Worm (Caenorhabditis elegans) whole organism, L4 larva: ENCODE measurements around the gene frm-7.

Source experiments
- F10B5.3 ChIP-seq: sonication (generic microtip); optimal IDR thresholded peaks from 2 replicates; lab custom pipeline; 2016; ENCODE audit warnings: mild to moderate bottlenecking, missing genetic modification characterization, missing compliant biosample characterization
- T20F7.1 ChIP-seq: fragments of 200-800 bp; sonication (Bioruptor generic); optimal IDR thresholded peaks from 2 replicates; lab custom pipeline; 2018; ENCODE audit warnings: mild to moderate bottlenecking, missing genetic modification characterization, missing compliant biosample characterization
- Y105C5A.15 ChIP-seq: fragments of 200-800 bp; sonication (Bioruptor generic); IDR thresholded peaks from 2 replicates; pipeline ENCODE4 v1.3.6; 2022; ENCODE audit warnings: missing genetic modification characterization, missing compliant biosample characterization
- Y75B8A.6 ChIP-seq: fragments of 200-800 bp; sonication (Bioruptor generic); IDR thresholded peaks from 2 replicates; pipeline ENCODE4 v1.3.6; 2022; ENCODE audit warnings: missing genetic modification reagents, missing genetic modification characterization, missing compliant biosample characterization
- ZK546.5 ChIP-seq, 2 experiments: sonication (generic microtip); optimal IDR thresholded peaks; 2 replicates each; lab custom pipeline; 2017; ENCODE audit warnings: missing biosample characterization in 2 of 2, missing genetic modification characterization in 2 of 2
- aha-1 ChIP-seq: fragments of 150-350 bp; peaks from one replicate; lab custom pipeline; 2014; ENCODE audit warnings: missing biosample characterization, missing genetic modification characterization
- arid-1 ChIP-seq: fragments of 200-800 bp; sonication (Bioruptor generic); conservative IDR thresholded peaks from 2 replicates; pipeline ENCODE4 v1.3.6; 2022; ENCODE audit warnings: missing genetic modification reagents, missing genetic modification characterization, missing compliant biosample characterization
- attf-4 ChIP-seq: sonication (generic microtip); optimal IDR thresholded peaks from 3 replicates; lab custom pipeline; 2017; ENCODE audit warnings: missing biosample characterization, missing genetic modification characterization
- ceh-20 ChIP-seq: fragments of 200-800 bp; sonication (Bioruptor generic); IDR thresholded peaks from 2 replicates; pipeline ENCODE4 v1.3.6; 2022; ENCODE audit warnings: missing genetic modification reagents, missing genetic modification characterization, missing compliant biosample characterization
- ceh-44 ChIP-seq: fragments of 200-800 bp; sonication (Bioruptor generic); IDR thresholded peaks from 2 replicates; pipeline ENCODE4 v1.3.6; 2022; ENCODE audit warnings: missing genetic modification reagents, missing genetic modification characterization, missing compliant biosample characterization
- ceh-62 ChIP-seq: sonication (generic microtip); optimal IDR thresholded peaks from 2 replicates; lab custom pipeline; 2017; ENCODE audit warnings: missing biosample characterization, missing genetic modification characterization
- ceh-82 ChIP-seq: sonication (generic microtip); optimal IDR thresholded peaks from 2 replicates; lab custom pipeline; 2017; ENCODE audit warnings: missing biosample characterization, missing genetic modification characterization
- ces-1 ChIP-seq: fragments of 150-350 bp; sonication (generic microtip); optimal IDR thresholded peaks from 4 replicates; lab custom pipeline; 2014; ENCODE audit warnings: missing biosample characterization, missing genetic modification reagents, missing genetic modification characterization
- cey-2 ChIP-seq: sonication (generic microtip); optimal IDR thresholded peaks from 3 replicates; lab custom pipeline; 2017; ENCODE audit warnings: missing genetic modification characterization, mild to moderate bottlenecking, missing compliant biosample characterization, antibody characterized with exemption, borderline replicate concordance; ENCODE audit not compliant: insufficient read depth
- ctbp-1 ChIP-seq: fragments of 200-800 bp; sonication (Bioruptor generic); IDR thresholded peaks from 2 replicates; pipeline ENCODE4 v1.3.6; 2022; ENCODE audit warnings: missing genetic modification reagents, missing genetic modification characterization, missing compliant biosample characterization
- daf-12 ChIP-seq: fragments of 150-350 bp; optimal IDR thresholded peaks from 2 replicates; lab custom pipeline; 2014; ENCODE audit warnings: missing biosample characterization, missing genetic modification reagents, missing genetic modification characterization
- daf-19 ChIP-seq: fragments of 200-800 bp; sonication (Bioruptor generic); conservative IDR thresholded peaks from 2 replicates; pipeline ENCODE4 v1.3.6; 2022; ENCODE audit warnings: missing genetic modification characterization, missing compliant biosample characterization
- dve-1 ChIP-seq: sonication (generic microtip); optimal IDR thresholded peaks from 2 replicates; lab custom pipeline; 2017; ENCODE audit warnings: antibody characterized with exemption, mild to moderate bottlenecking, missing genetic modification characterization, missing compliant biosample characterization; ENCODE audit not compliant: insufficient read depth
- hif-1 ChIP-seq, 2 experiments: sonication (generic microtip); optimal IDR thresholded peaks; 2 replicates each; lab custom pipeline; 2016 to 2017; ENCODE audit warnings: missing compliant biosample characterization in 2 of 2, missing genetic modification characterization in 2 of 2, missing genetic modification reagents in 2 of 2, missing genotype in 2 of 2, mild to moderate bottlenecking in 1 of 2
- hlh-11 ChIP-seq: fragments of 200-800 bp; sonication (Bioruptor generic); optimal IDR thresholded peaks from 2 replicates; lab custom pipeline; 2018; ENCODE audit warnings: mild to moderate bottlenecking, missing genetic modification characterization, missing compliant biosample characterization
- hmg-1.1 ChIP-seq: fragments of 200-800 bp; sonication (Bioruptor generic); IDR thresholded peaks from 2 replicates; pipeline ENCODE4 v1.3.6; 2022; ENCODE audit warnings: missing genetic modification reagents, missing genetic modification characterization, missing compliant biosample characterization
- jun-1 ChIP-seq: fragments of 150-350 bp; optimal IDR thresholded peaks from 2 replicates; lab custom pipeline; 2014; ENCODE audit warnings: missing biosample characterization, missing genetic modification reagents, missing genetic modification characterization
- lin-1 ChIP-seq: fragments of 200-800 bp; sonication (Bioruptor generic); IDR thresholded peaks from 2 replicates; pipeline ENCODE4 v1.3.6; 2022; ENCODE audit warnings: missing genetic modification reagents, missing genetic modification characterization, missing compliant biosample characterization
- lsy-2 ChIP-seq, 2 experiments: fragments of 150-350 bp in 1 of 2; sonication (generic microtip) in 1 of 2; optimal IDR thresholded peaks; 2 replicates each; lab custom pipeline; 2014 to 2017; ENCODE audit warnings: missing biosample characterization in 2 of 2, missing genetic modification characterization in 2 of 2
- madf-5 ChIP-seq, 2 experiments: fragments of 200-800 bp; sonication (Bioruptor generic); IDR thresholded peaks; 2 replicates each; pipeline ENCODE4 v1.3.6; 2022; ENCODE audit warnings: missing compliant biosample characterization in 2 of 2, missing genetic modification characterization in 2 of 2
- mdl-1 ChIP-seq, 2 experiments: fragments of 150-350 bp in 1 of 2; sonication (generic microtip) in 1 of 2; optimal IDR thresholded peaks; 2 replicates each; lab custom pipeline; 2014 to 2017; ENCODE audit warnings: missing biosample characterization in 2 of 2, missing genetic modification characterization in 2 of 2
- mes-2 ChIP-seq: sonication (generic microtip); optimal IDR thresholded peaks from 2 replicates; lab custom pipeline; 2016; ENCODE audit warnings: missing genotype, mild to moderate bottlenecking, missing genetic modification characterization, missing compliant biosample characterization; ENCODE audit not compliant: poor library complexity, severe bottlenecking
- mxl-3 ChIP-seq: fragments of 200-800 bp; sonication (Bioruptor generic); optimal IDR thresholded peaks from 2 replicates; lab custom pipeline; 2018; ENCODE audit warnings: mild to moderate bottlenecking, missing genetic modification characterization, missing compliant biosample characterization
- nhr-237 ChIP-seq: sonication (generic microtip); optimal IDR thresholded peaks from 2 replicates; lab custom pipeline; 2017; ENCODE audit warnings: missing biosample characterization, missing genetic modification characterization
- nhr-25 ChIP-seq: sonication (generic microtip); optimal IDR thresholded peaks from 2 replicates; lab custom pipeline; 2017; ENCODE audit warnings: missing genetic modification characterization, mild to moderate bottlenecking, missing compliant biosample characterization, antibody characterized with exemption, moderate library complexity, borderline replicate concordance; ENCODE audit not compliant: insufficient read depth
- nhr-28 ChIP-seq: fragments of 150-350 bp; optimal IDR thresholded peaks from 2 replicates; lab custom pipeline; 2014; ENCODE audit warnings: missing biosample characterization, missing genetic modification characterization
- nhr-41 ChIP-seq: fragments of 200-800 bp; sonication (Bioruptor generic); IDR thresholded peaks from 2 replicates; pipeline ENCODE4 v1.3.6; 2022; ENCODE audit warnings: missing genetic modification reagents, missing genetic modification characterization, missing compliant biosample characterization
- nhr-76 ChIP-seq: fragments of 150-350 bp; optimal IDR thresholded peaks from 2 replicates; lab custom pipeline; 2014; ENCODE audit warnings: missing biosample characterization, missing genetic modification characterization
- pqm-1 ChIP-seq: sonication (generic microtip); optimal IDR thresholded peaks from 2 replicates; lab custom pipeline; 2017; ENCODE audit warnings: missing biosample characterization, missing genetic modification characterization
- saeg-2 ChIP-seq: fragments of 200-800 bp; sonication (Bioruptor generic); IDR thresholded peaks from 2 replicates; pipeline ENCODE4 v1.3.6; 2022; ENCODE audit warnings: missing genetic modification reagents, missing genetic modification characterization, missing compliant biosample characterization
- sdz-12 ChIP-seq: fragments of 200-800 bp; sonication (Bioruptor generic); optimal IDR thresholded peaks from 2 replicates; lab custom pipeline; 2018; ENCODE audit warnings: mild to moderate bottlenecking, missing genetic modification characterization, missing compliant biosample characterization
- skn-1 ChIP-seq: fragments of 150-350 bp; optimal IDR thresholded peaks from 2 replicates; lab custom pipeline; 2014; ENCODE audit warnings: missing biosample characterization, missing genetic modification characterization
- snpc-1.2 ChIP-seq: fragments of 200-800 bp; sonication (Bioruptor generic); IDR thresholded peaks from 2 replicates; pipeline ENCODE4 v1.3.6; 2022; ENCODE audit warnings: missing genetic modification reagents, missing genetic modification characterization, missing compliant biosample characterization
- snpc-4 ChIP-seq: fragments of 150-350 bp; optimal IDR thresholded peaks from 2 replicates; lab custom pipeline; 2014; ENCODE audit warnings: missing biosample characterization, missing genetic modification characterization
- spr-3 ChIP-seq: fragments of 200-800 bp; sonication (Bioruptor generic); optimal IDR thresholded peaks from 2 replicates; lab custom pipeline; 2018; ENCODE audit warnings: mild to moderate bottlenecking, missing genetic modification characterization, missing compliant biosample characterization
- tag-97 ChIP-seq: fragments of 200-800 bp; sonication (Bioruptor generic); IDR thresholded peaks from 2 replicates; pipeline ENCODE4 v1.3.6; 2022; ENCODE audit warnings: missing genetic modification characterization, missing compliant biosample characterization
- tra-1 ChIP-seq: fragments of 200-800 bp; sonication (Bioruptor generic); IDR thresholded peaks from 2 replicates; pipeline ENCODE4 v1.3.6; 2022; ENCODE audit warnings: missing genetic modification reagents, missing genetic modification characterization, missing compliant biosample characterization
- unc-62 ChIP-seq, 3 experiments: fragments of 150-350 bp in 1 of 3; sonication (generic microtip); optimal IDR thresholded peaks in 2 of 3; peaks in 1 of 3; 1 replicate in 1 of 3; 2 replicates in 2 of 3; lab custom pipeline; 2014 to 2017; ENCODE audit warnings: missing biosample characterization in 3 of 3, missing genetic modification characterization in 3 of 3, missing genetic modification reagents in 3 of 3, missing genotype in 1 of 3
- vab-7 ChIP-seq: fragments of 200-800 bp; sonication (Bioruptor generic); IDR thresholded peaks from 2 replicates; pipeline ENCODE4 v1.3.6; 2022; ENCODE audit warnings: missing genetic modification reagents, missing genetic modification characterization, missing compliant biosample characterization
- zag-1 ChIP-seq: fragments of 150-350 bp; optimal IDR thresholded peaks from 2 replicates; lab custom pipeline; 2014; ENCODE audit warnings: missing biosample characterization, missing genetic modification characterization
- ztf-11 ChIP-seq: fragments of 150-350 bp; optimal IDR thresholded peaks from 2 replicates; lab custom pipeline; 2014; ENCODE audit warnings: missing biosample characterization, missing genetic modification characterization

frm-7 gene

DNA sequence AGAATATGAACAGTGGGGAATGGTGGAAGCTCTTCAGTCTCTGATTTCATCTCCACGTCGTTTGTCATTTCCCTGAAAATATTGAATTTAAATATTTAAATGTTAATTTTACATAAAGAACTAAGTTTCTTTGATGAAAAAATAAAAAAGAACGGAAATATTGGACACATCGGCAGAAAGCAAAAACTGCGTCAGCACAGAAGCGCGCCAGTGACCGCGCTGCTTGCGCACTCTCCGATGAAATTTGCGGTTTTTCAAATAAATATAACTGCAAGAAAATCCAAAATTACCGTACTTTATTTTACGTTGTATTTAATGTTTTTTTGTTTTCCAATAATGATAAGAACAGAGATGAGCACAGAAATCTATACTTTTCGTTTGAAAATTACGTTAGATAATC, 10.7 kb upstream of the frm-7 start, which contains the start of the genes srpa-68 and srh-16 (continued):
- TF ChIP-seq zag-1 (no peak), ces-1 (no peak), saeg-2 (GFP tag; lab: Robert Waterston, UW) (no peak)
- TF ChIP-seq, all 104 proteins: peak for 54

DNA sequence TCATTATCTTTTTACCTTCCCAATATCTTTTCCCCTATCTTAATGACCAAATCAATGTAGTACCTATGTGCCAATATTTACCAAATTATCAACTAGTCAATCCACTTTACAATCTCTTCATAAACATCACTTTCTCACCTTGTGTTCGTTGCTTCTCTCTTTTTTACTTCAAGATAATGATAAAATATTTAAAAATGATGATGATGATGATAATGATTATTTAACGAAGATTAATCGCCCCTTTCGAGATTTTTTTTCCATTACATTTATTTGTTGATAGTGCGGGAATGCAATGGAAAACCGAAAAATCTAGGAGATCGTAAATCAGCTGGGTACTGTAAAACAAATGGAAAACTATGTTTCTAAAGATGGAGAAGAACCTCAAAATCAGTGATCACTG, 8.2 kb upstream of the frm-7 start:
- peak; percentile 34; the same call in 1 of the 2 replicates for TF ChIP-seq ceh-20 (GFP tag; lab: Robert Waterston, UW)
- TF ChIP-seq nhr-28 (tag; lab: Kevin White, UChicago): peak; percentile 32
- TF ChIP-seq vab-7 (GFP tag; lab: Robert Waterston, UW): no peak
- 0 out of 2 replicates have a peak, but pooled peaks have one; percentile 26 for TF ChIP-seq tra-1
- peak in 1 of 2 experiments; percentile 79 for TF ChIP-seq unc-62 (GFP tag; optimal IDR thresholded peaks at IDR 0.05 in 1 of 2; lab: Kevin White, UChicago)
- no peak for TF ChIP-seq unc-62 (tag; optimal IDR thresholded peaks at IDR 0.05; lab: Kevin White, UChicago)

- TF ChIP-seq ceh-44 (GFP tag; lab: Robert Waterston, UW) (no peak), tag-97 (GFP tag; lab: Robert Waterston, UW) (no peak), pqm-1 (tag; lab: Kevin White, UChicago) (no peak), ctbp-1 (GFP tag; lab: Robert Waterston, UW) (no peak), ceh-82 (no peak), cey-2 (tag; lab: Kevin White, UChicago) (no peak), daf-12 (tag; lab: Kevin White, UChicago) (no peak), mxl-3 (GFP tag; lab: Kevin White, UChicago) (peak; percentile 47), dve-1 (tag; lab: Kevin White, UChicago) (no peak), hlh-11 (tag; lab: Kevin White, UChicago) (peak; percentile 8), nhr-25 (tag; lab: Kevin White, UChicago) (no peak), jun-1 (tag; lab: Kevin White, UChicago) (no peak), saeg-2 (GFP tag; lab: Robert Waterston, UW) (no peak), nhr-41 (GFP tag; lab: Robert Waterston, UW) (no peak), Y75B8A.6 (GFP tag; lab: Robert Waterston, UW) (no peak), T20F7.1 (GFP tag; lab: Kevin White, UChicago) (no peak), sdz-12 (no peak), lin-1 (GFP tag; lab: Robert Waterston, UW) (no peak), hif-1 (tag; optimal IDR thresholded peaks at IDR 0.05; lab: Kevin White, UChicago) (no peak), attf-4 (no peak), mdl-1 (tag; optimal IDR thresholded peaks at IDR 0.05; lab: Kevin White, UChicago) (peak in 1 of 2 experiments; percentile 39), mes-2 (tag; lab: Kevin White, UChicago) (no peak), daf-19 (GFP tag; lab: Robert Waterston, UW) (no peak), nhr-237 (no peak), nhr-76 (tag; lab: Kevin White, UChicago) (no peak), hmg-1.1 (GFP tag; lab: Robert Waterston, UW) (no peak), aha-1 (tag; lab: Kevin White, UChicago) (no peak), Y105C5A.15 (GFP tag; lab: Robert Waterston, UW) (no peak), tra-1 (no peak), unc-62 (GFP tag; optimal IDR thresholded peaks at IDR 0.05 in 1 of 2; lab: Kevin White, UChicago) (peak in 1 of 2 experiments; percentile 93), unc-62 (tag; optimal IDR thresholded peaks at IDR 0.05; lab: Kevin White, UChicago) (no peak), madf-5 (GFP tag; IDR thresholded peaks at IDR 0.05; lab: Robert Waterston, UW) (no peak), spr-3 (GFP tag; lab: Kevin White, UChicago) (no peak), ceh-62 (no peak), lsy-2 (tag; optimal IDR thresholded peaks at IDR 0.05; lab: Kevin White, UChicago) (no peak), ztf-11 (no peak), skn-1 (tag; lab: Kevin White, UChicago) (no peak), snpc-4 (tag; lab: Kevin White, UChicago) (no peak), nhr-28 (tag; lab: Kevin White, UChicago) (peak; percentile 44), ZK546.5 (tag; optimal IDR thresholded peaks at IDR 0.05; lab: Kevin White, UChicago) (no peak), F10B5.3 (no peak), snpc-1.2 (GFP tag; lab: Robert Waterston, UW) (no peak), vab-7 (GFP tag; lab: Robert Waterston, UW) (no peak), arid-1 (no peak)
Measured at ce11 chrV:12295015-12295414, 7.3 kb upstream of the frm-7 start.
